Worm (Caenorhabditis elegans) whole organism, late embryonic: ENCODE results near the gene H13N06.7.

Experiments
- C38D4.7 ChIP-seq: fragments of 200-800 bp; sonication (Bioruptor generic); optimal IDR thresholded peaks from 2 replicates; lab custom pipeline; 2018; ENCODE audit warnings: mild to moderate bottlenecking, missing genetic modification characterization, moderate library complexity, missing compliant biosample characterization
- K09A11.1 ChIP-seq: sonication (generic microtip); optimal IDR thresholded peaks from 2 replicates; lab custom pipeline; 2017; ENCODE audit warnings: antibody characterized with exemption, mild to moderate bottlenecking, missing genetic modification characterization, missing compliant biosample characterization; ENCODE audit not compliant: insufficient read depth
- ceh-2 ChIP-seq: sonication (generic microtip); optimal IDR thresholded peaks from 2 replicates; lab custom pipeline; 2016; ENCODE audit warnings: missing genotype, missing genetic modification characterization, missing compliant biosample characterization
- ceh-48 ChIP-seq: sonication (generic microtip); optimal IDR thresholded peaks from 2 replicates; lab custom pipeline; 2016; ENCODE audit warnings: missing genetic modification characterization, inconsistent platforms, missing compliant biosample characterization
- ceh-6 ChIP-seq: fragments of 200-800 bp; sonication (Bioruptor generic); optimal IDR thresholded peaks from 2 replicates; lab custom pipeline; 2018; ENCODE audit warnings: mild to moderate bottlenecking, missing genetic modification characterization, missing compliant biosample characterization
- dmd-4 ChIP-seq: sonication (generic microtip); optimal IDR thresholded peaks from 2 replicates; lab custom pipeline; 2016; ENCODE audit warnings: borderline replicate concordance, missing genetic modification characterization, missing compliant biosample characterization
- ets-4 ChIP-seq: sonication (generic microtip); optimal IDR thresholded peaks from 2 replicates; lab custom pipeline; 2016; ENCODE audit warnings: missing genetic modification characterization, missing compliant biosample characterization
- hlh-15 ChIP-seq: sonication (generic microtip); optimal IDR thresholded peaks from 2 replicates; lab custom pipeline; 2016; ENCODE audit warnings: missing genetic modification characterization, missing compliant biosample characterization
- pax-1 ChIP-seq: fragments of 150-350 bp; optimal IDR thresholded peaks from 2 replicates; lab custom pipeline; 2014; ENCODE audit warnings: missing biosample characterization, missing genetic modification characterization
- pha-4 ChIP-seq: fragments of 150-350 bp; optimal IDR thresholded peaks from 2 replicates; lab custom pipeline; 2018; ENCODE audit warnings: missing biosample characterization, missing genetic modification reagents, missing genetic modification characterization
- unc-55 ChIP-seq: sonication (generic microtip); optimal IDR thresholded peaks from 2 replicates; lab custom pipeline; 2017; ENCODE audit warnings: missing biosample characterization, missing genetic modification reagents, missing genetic modification characterization
- unc-86 ChIP-seq: sonication (generic microtip); optimal IDR thresholded peaks from 2 replicates; lab custom pipeline; 2016; ENCODE audit warnings: missing genetic modification characterization, missing compliant biosample characterization

DNA sequence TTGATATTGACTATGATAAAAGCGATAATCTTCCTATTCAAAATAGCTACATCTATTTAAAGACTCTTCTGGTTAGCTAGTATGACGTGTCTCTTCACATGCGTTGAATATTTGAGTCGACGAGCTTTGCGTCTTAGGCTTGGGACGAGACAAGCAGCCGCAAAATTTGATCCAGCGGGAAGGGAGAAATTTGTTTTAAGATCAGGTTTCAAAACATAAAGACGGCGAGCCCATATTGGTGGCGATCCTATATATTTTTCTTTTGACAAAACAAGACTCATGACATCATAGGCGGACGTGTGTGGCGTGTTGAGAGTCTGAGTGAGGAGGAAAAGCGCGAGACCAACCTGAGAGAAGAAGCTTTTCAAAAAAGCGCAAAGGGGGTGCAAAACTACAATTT is 42.6 kb downstream of the H13N06.7 start:
- no peak for TF ChIP-seq C38D4.7 (GFP tag; lab: Kevin White, UChicago)
- no peak for TF ChIP-seq ceh-48 (tag; lab: Kevin White, UChicago)
- TF ChIP-seq K09A11.1, result no peak
- no peak for TF ChIP-seq dmd-4 (tag; lab: Kevin White, UChicago)
- no peak for TF ChIP-seq unc-86 (tag; lab: Kevin White, UChicago)
- no peak for TF ChIP-seq unc-55 (GFP tag; lab: Kevin White, UChicago)
- no peak for TF ChIP-seq hlh-15 (tag; lab: Kevin White, UChicago)
- TF ChIP-seq ceh-6 (GFP tag; lab: Kevin White, UChicago), result no peak
- TF ChIP-seq ceh-2 (tag; lab: Kevin White, UChicago), result no peak
- no peak for TF ChIP-seq ets-4 (tag; lab: Kevin White, UChicago)
- no peak for TF ChIP-seq pax-1 (tag; lab: Kevin White, UChicago)
- TF ChIP-seq pha-4 (tag; lab: Kevin White, UChicago), result no peak
